Fruit fly (Drosophila melanogaster) whole organism, embryonic: Measurements from ENCODE around the gene spirit.

ENCODE experiments used
- Asciz ChIP-seq: fragments of 200-800 bp; sonication (Bioruptor generic); optimal IDR thresholded peaks from 2 replicates; lab custom pipeline; 2017; ENCODE audit warnings: missing biosample characterization, mild to moderate bottlenecking, missing genetic modification characterization, missing genetic modification reagents
- C15 ChIP-seq: fragments of 200-800 bp; sonication (Bioruptor generic); IDR thresholded peaks from 3 replicates; pipeline ENCODE4 v1.3.6; 2022; ENCODE audit warnings: missing biosample characterization, missing genetic modification characterization
- CG10209 ChIP-seq: fragments of 200-800 bp; sonication (Bioruptor generic); optimal IDR thresholded peaks from 3 replicates; lab custom pipeline; 2017; ENCODE audit warnings: missing biosample characterization, mild to moderate bottlenecking, missing genetic modification characterization, missing genetic modification reagents
- CG10565 ChIP-seq: fragments of 200-800 bp; sonication (Bioruptor generic); optimal IDR thresholded peaks from 3 replicates; lab custom pipeline; 2016; ENCODE audit warnings: missing biosample characterization, mild to moderate bottlenecking, missing genetic modification characterization
- CG10654 ChIP-seq: fragments of 200-800 bp; sonication (Bioruptor generic); optimal IDR thresholded peaks from 2 replicates; lab custom pipeline; 2016; ENCODE audit warnings: missing biosample characterization, missing genetic modification characterization
- CG11695 ChIP-seq: fragments of 200-800 bp; sonication (Bioruptor generic); IDR thresholded peaks from 3 replicates; pipeline ENCODE4 v1.3.6; 2022; ENCODE audit warnings: missing biosample characterization, missing genetic modification characterization
- CG12659 ChIP-seq: fragments of 200-800 bp; sonication (Bioruptor generic); optimal IDR thresholded peaks from 3 replicates; lab custom pipeline; 2017; ENCODE audit warnings: mild to moderate bottlenecking, missing biosample characterization, missing genetic modification reagents, missing genetic modification characterization
- CG13624 ChIP-seq: fragments of 200-800 bp; sonication (Bioruptor generic); optimal IDR thresholded peaks from 2 replicates; lab custom pipeline; 2016; ENCODE audit warnings: missing biosample characterization, missing genetic modification characterization
- CG17328 ChIP-seq: fragments of 200-800 bp; sonication (Bioruptor generic); IDR thresholded peaks from 2 replicates; pipeline ENCODE4 v1.3.6; 2022; ENCODE audit warnings: missing biosample characterization, missing genetic modification characterization
- CG17568 ChIP-seq: fragments of 200-800 bp; sonication (Bioruptor generic); optimal IDR thresholded peaks from 2 replicates; lab custom pipeline; 2018; ENCODE audit warnings: missing biosample characterization, mild to moderate bottlenecking, missing genetic modification characterization, moderate library complexity
- CG4404 ChIP-seq: fragments of 200-800 bp; sonication (Bioruptor generic); IDR thresholded peaks from 2 replicates; pipeline ENCODE4 v1.3.6; 2022; ENCODE audit warnings: missing biosample characterization, missing genetic modification characterization
- CG4707 ChIP-seq: fragments of 200-800 bp; sonication (Bioruptor generic); optimal IDR thresholded peaks from 2 replicates; lab custom pipeline; 2018; ENCODE audit warnings: missing biosample characterization, mild to moderate bottlenecking, missing genetic modification characterization, moderate library complexity
- CG6175 ChIP-seq: fragments of 200-800 bp; sonication (Bioruptor generic); IDR thresholded peaks from 3 replicates; pipeline ENCODE4 v1.3.6; 2022; ENCODE audit warnings: missing biosample characterization, missing genetic modification characterization
- CG9932 ChIP-seq: fragments of 200-800 bp; sonication (Bioruptor generic); IDR thresholded peaks from 2 replicates; pipeline ENCODE4 v1.3.6; 2022; ENCODE audit warnings: missing biosample characterization, missing genetic modification characterization
- D19A ChIP-seq: fragments of 200-800 bp; optimal IDR thresholded peaks from 3 replicates; lab custom pipeline; 2019; ENCODE audit warnings: missing biosample characterization, mild to moderate bottlenecking, missing genetic modification characterization, moderate library complexity
- Dad ChIP-seq: fragments of 200-800 bp; sonication (Bioruptor generic); optimal IDR thresholded peaks from 3 replicates; lab custom pipeline; 2016; ENCODE audit warnings: missing biosample characterization, missing genetic modification characterization
- Dbx ChIP-seq: fragments of 200-800 bp; sonication (Bioruptor generic); IDR thresholded peaks from 3 replicates; pipeline ENCODE4 v1.3.6; 2022; ENCODE audit warnings: missing biosample characterization, missing genetic modification characterization
- Dek ChIP-seq: fragments of 200-800 bp; sonication (Bioruptor generic); optimal IDR thresholded peaks from 3 replicates; lab custom pipeline; 2019; ENCODE audit warnings: missing biosample characterization, mild to moderate bottlenecking, missing genetic modification characterization, moderate library complexity
- Eip74EF ChIP-seq, 2 experiments: fragments of 200-800 bp in 1 of 2; fragments of >200 bp in 1 of 2; sonication (Bioruptor generic) in 1 of 2; optimal IDR thresholded peaks; 2 replicates each; lab custom pipeline; 2017 to 2019; ENCODE audit warnings: missing biosample characterization in 2 of 2, missing genetic modification characterization in 2 of 2, mild to moderate bottlenecking in 1 of 2, moderate library complexity in 1 of 2
- Fer3 ChIP-seq: fragments of 200-800 bp; sonication (Bioruptor generic); optimal IDR thresholded peaks from 2 replicates; lab custom pipeline; 2018; ENCODE audit warnings: missing biosample characterization, mild to moderate bottlenecking, missing genetic modification characterization, moderate library complexity
- GATAe ChIP-seq: fragments of 200-800 bp; sonication (Bioruptor generic); conservative IDR thresholded peaks from 2 replicates; pipeline ENCODE4 v1.3.6; 2022; ENCODE audit warnings: missing biosample characterization, missing genetic modification characterization
- H15 ChIP-seq: fragments of 200-800 bp; sonication (Bioruptor generic); IDR thresholded peaks from 3 replicates; pipeline ENCODE4 v1.3.6; 2022; ENCODE audit warnings: missing biosample characterization, missing genetic modification characterization
- HLH54F ChIP-seq: fragments of 200-800 bp; sonication (Bioruptor generic); optimal IDR thresholded peaks from 3 replicates; lab custom pipeline; 2016; ENCODE audit warnings: missing biosample characterization, missing genetic modification characterization
- Hand ChIP-seq: fragments of 200-800 bp; sonication (Bioruptor generic); optimal IDR thresholded peaks from 2 replicates; lab custom pipeline; 2017; ENCODE audit warnings: mild to moderate bottlenecking, missing biosample characterization, missing genetic modification reagents, missing genetic modification characterization
- Hmr ChIP-seq: fragments of 200-800 bp; sonication (Bioruptor generic); optimal IDR thresholded peaks from 3 replicates; lab custom pipeline; 2017; ENCODE audit warnings: mild to moderate bottlenecking, missing biosample characterization, missing genetic modification reagents, missing genetic modification characterization
- Hr3 ChIP-seq: fragments of 200-800 bp; sonication (Bioruptor generic); optimal IDR thresholded peaks from 3 replicates; lab custom pipeline; 2016; ENCODE audit warnings: missing biosample characterization, missing genetic modification characterization
- Hr51 ChIP-seq, 2 experiments: fragments of 200-800 bp; sonication (Bioruptor generic); optimal IDR thresholded peaks; 2 replicates in 1 of 2; 3 replicates in 1 of 2; lab custom pipeline; 2016 to 2018; ENCODE audit warnings: missing biosample characterization in 2 of 2, missing genetic modification characterization in 2 of 2, mild to moderate bottlenecking in 1 of 2, moderate library complexity in 1 of 2
- Hr78 ChIP-seq, 2 experiments: fragments of 200-800 bp in 1 of 2; fragments of >200 bp in 1 of 2; sonication (Bioruptor generic) in 1 of 2; optimal IDR thresholded peaks; 2 replicates each; lab custom pipeline; 2017 to 2019; ENCODE audit warnings: missing biosample characterization in 2 of 2, missing genetic modification characterization in 2 of 2, mild to moderate bottlenecking in 1 of 2, moderate library complexity in 1 of 2
- NC2β ChIP-seq: fragments of 200-800 bp; sonication (Bioruptor generic); optimal IDR thresholded peaks from 2 replicates; lab custom pipeline; 2016; ENCODE audit warnings: missing biosample characterization, missing genetic modification characterization
- Pdp1 ChIP-seq, 2 experiments: fragments of 200-800 bp; sonication (Bioruptor generic); optimal IDR thresholded peaks; 3 replicates each; lab custom pipeline; 2016; ENCODE audit warnings: missing biosample characterization in 2 of 2, missing genetic modification characterization in 2 of 2, mild to moderate bottlenecking in 1 of 2, moderate library complexity in 1 of 2
- Trl ChIP-seq, 3 experiments: fragments of >200 bp in 2 of 3; fragments of 200-800 bp in 1 of 3; sonication (Bioruptor generic) in 1 of 3; optimal IDR thresholded peaks; 2 replicates in 1 of 3; 3 replicates in 2 of 3; lab custom pipeline; 2016 to 2017; ENCODE audit warnings: missing biosample characterization in 1 of 3, missing genetic modification characterization in 1 of 3
- bigmax ChIP-seq: fragments of 200-800 bp; sonication (Bioruptor generic); optimal IDR thresholded peaks from 2 replicates; lab custom pipeline; 2018; ENCODE audit warnings: missing biosample characterization, mild to moderate bottlenecking, missing genetic modification characterization
- cg ChIP-seq: fragments of 200-800 bp; sonication (Bioruptor generic); optimal IDR thresholded peaks from 3 replicates; lab custom pipeline; 2019; ENCODE audit warnings: missing biosample characterization, mild to moderate bottlenecking, missing genetic modification characterization, moderate library complexity
- chif ChIP-seq, 2 experiments: fragments of 200-800 bp; sonication (Bioruptor generic); optimal IDR thresholded peaks; 3 replicates each; lab custom pipeline; 2016; ENCODE audit warnings: missing biosample characterization in 2 of 2, missing genetic modification characterization in 2 of 2
- crc ChIP-seq: fragments of 200-800 bp; sonication (Bioruptor generic); optimal IDR thresholded peaks from 2 replicates; lab custom pipeline; 2016; ENCODE audit warnings: missing biosample characterization, missing genetic modification characterization
- hkb ChIP-seq, 2 experiments: fragments of 200-800 bp in 1 of 2; fragments of >200 bp in 1 of 2; sonication (Bioruptor generic) in 1 of 2; IDR thresholded peaks in 1 of 2; optimal IDR thresholded peaks in 1 of 2; 2 replicates each; pipeline versions ENCODE4 v1.3.6 to Lab custom; 2017 to 2022; ENCODE audit warnings: missing biosample characterization in 1 of 2, missing genetic modification characterization in 1 of 2
- lov ChIP-seq, 2 experiments: fragments of 200-800 bp in 1 of 2; fragments of >200 bp in 1 of 2; sonication (Bioruptor generic) in 1 of 2; IDR thresholded peaks in 1 of 2; optimal IDR thresholded peaks in 1 of 2; 2 replicates in 1 of 2; 3 replicates in 1 of 2; pipeline versions ENCODE4 v1.3.6 to Lab custom; 2017 to 2022; ENCODE audit warnings: missing biosample characterization in 1 of 2, missing genetic modification characterization in 1 of 2
- maf-S ChIP-seq: fragments of 200-800 bp; sonication (Bioruptor generic); optimal IDR thresholded peaks from 2 replicates; lab custom pipeline; 2016; ENCODE audit warnings: missing biosample characterization, missing genetic modification characterization
- nerfin-1 ChIP-seq: fragments of 200-800 bp; sonication (Bioruptor generic); optimal IDR thresholded peaks from 3 replicates; lab custom pipeline; 2019; ENCODE audit warnings: missing biosample characterization, mild to moderate bottlenecking, missing genetic modification characterization, moderate library complexity
- pfk ChIP-seq: fragments of 200-800 bp; sonication (Bioruptor generic); optimal IDR thresholded peaks from 2 replicates; lab custom pipeline; 2018; ENCODE audit warnings: missing biosample characterization, mild to moderate bottlenecking, missing genetic modification characterization, moderate library complexity
- pho ChIP-seq: fragments of 200-800 bp; sonication (Bioruptor generic); optimal IDR thresholded peaks from 2 replicates; lab custom pipeline; 2016; ENCODE audit warnings: missing biosample characterization, missing genetic modification characterization
- pros ChIP-seq: fragments of 200-800 bp; sonication (Bioruptor generic); optimal IDR thresholded peaks from 3 replicates; lab custom pipeline; 2019; ENCODE audit warnings: missing biosample characterization, mild to moderate bottlenecking, missing genetic modification characterization, moderate library complexity
- psq ChIP-seq: fragments of 200-800 bp; sonication (Bioruptor generic); optimal IDR thresholded peaks from 2 replicates; lab custom pipeline; 2017; ENCODE audit warnings: missing biosample characterization, missing genetic modification characterization
- slp2 ChIP-seq: fragments of 200-800 bp; sonication (Bioruptor generic); optimal IDR thresholded peaks from 2 replicates; lab custom pipeline; 2016; ENCODE audit warnings: missing biosample characterization, missing genetic modification characterization
- stwl ChIP-seq: fragments of 200-800 bp; sonication (Bioruptor generic); optimal IDR thresholded peaks from 3 replicates; lab custom pipeline; 2018; ENCODE audit warnings: missing biosample characterization, mild to moderate bottlenecking, missing genetic modification characterization, moderate library complexity
- tio ChIP-seq: fragments of 200-800 bp; sonication (Bioruptor generic); optimal IDR thresholded peaks from 2 replicates; lab custom pipeline; 2017; ENCODE audit warnings: missing biosample characterization, missing genetic modification characterization, inconsistent platforms
- vfl ChIP-seq: fragments of 200-800 bp; sonication (Bioruptor generic); optimal IDR thresholded peaks from 2 replicates; lab custom pipeline; 2016; ENCODE audit warnings: missing biosample characterization, missing genetic modification characterization
- wdn ChIP-seq: fragments of 200-800 bp; sonication (Bioruptor generic); IDR thresholded peaks from 2 replicates; pipeline ENCODE4 v1.3.6; 2022; ENCODE audit warnings: missing biosample characterization, missing genetic modification characterization

The spirit gene

dm6 chrX:8541985-8542384 is 31.4 kb downstream of the spirit start (continued):
- peak; percentile 1 to 29 for TF ChIP-seq Pdp1 (GFP tag; optimal IDR thresholded peaks at IDR 0.05; lab: Kevin White, UChicago)
- TF ChIP-seq GATAe (GFP tag; lab: Robert Waterston, UW), result no peak; the same call in 1 of the 2 replicates
- peak; percentile 64 for TF ChIP-seq CG17568
- TF ChIP-seq Hand, result peak; percentile 64
- no peak for TF ChIP-seq pho
- no peak for TF ChIP-seq psq (GFP tag; lab: Kevin White, UChicago)
- TF ChIP-seq Hr78 (GFP tag; optimal IDR thresholded peaks at IDR 0.05; lab: Kevin White, UChicago), result no peak
- TF ChIP-seq Dek, result peak; percentile 62
- TF ChIP-seq Dbx, result 0 out of 3 replicates have a peak, but pooled peaks have one; percentile 24
- TF ChIP-seq bigmax (GFP tag; lab: Kevin White, UChicago), result no peak
- peak; percentile 18 for TF ChIP-seq CG13624 (GFP tag; lab: Kevin White, UChicago)
- no peak for TF ChIP-seq lov (optimal IDR thresholded peaks at IDR 0.05; lab: Kevin White, UChicago)
- no peak for TF ChIP-seq lov (GFP tag; IDR thresholded peaks at IDR 0.05; lab: Robert Waterston, UW)
- peak; percentile 14 for TF ChIP-seq nerfin-1 (tag; lab: Kevin White, UChicago)
- TF ChIP-seq C15 (GFP tag; lab: Robert Waterston, UW), result no peak
- no peak for TF ChIP-seq CG9932
- peak; percentile 54 for TF ChIP-seq CG12659
- 0 out of 2 replicates have a peak, but pooled peaks have one; percentile 9 for TF ChIP-seq CG4404 (GFP tag; lab: Robert Waterston, UW)
- TF ChIP-seq CG10654 (GFP tag; lab: Kevin White, UChicago), result no peak
- TF ChIP-seq NC2β, result no peak
- no peak for TF ChIP-seq crc (GFP tag; lab: Kevin White, UChicago)
- no peak for TF ChIP-seq slp2 (GFP tag; lab: Kevin White, UChicago)
- peak in 1 of 2 experiments; percentile 1 for TF ChIP-seq Eip74EF (GFP tag; optimal IDR thresholded peaks at IDR 0.05; lab: Kevin White, UChicago)
- no peak for TF ChIP-seq cg (GFP tag; lab: Kevin White, UChicago)
- peak in 1 of 2 experiments; percentile 71 for TF ChIP-seq Hr51 (GFP tag; optimal IDR thresholded peaks at IDR 0.05; lab: Kevin White, UChicago)
- TF ChIP-seq wdn, result peak; percentile 53; the same call in 1 of the 2 replicates
- TF ChIP-seq vfl (GFP tag; lab: Kevin White, UChicago), result no peak
- TF ChIP-seq CG4707 (GFP tag; lab: Kevin White, UChicago), result no peak
- no peak for TF ChIP-seq pfk (GFP tag; lab: Kevin White, UChicago)
- TF ChIP-seq HLH54F, result no peak
- no peak for TF ChIP-seq CG6175 (GFP tag; lab: Robert Waterston, UW)
- TF ChIP-seq Hr3 (GFP tag; lab: Kevin White, UChicago), result peak; percentile 27
- TF ChIP-seq CG17328 (GFP tag; lab: Robert Waterston, UW), result peak; percentile 29; the same call in 1 of the 2 replicates
- no peak for TF ChIP-seq hkb (optimal IDR thresholded peaks at IDR 0.05; lab: Kevin White, UChicago)
- peak; percentile 74 for TF ChIP-seq hkb (GFP tag; IDR thresholded peaks at IDR 0.05; lab: Robert Waterston, UW)
- TF ChIP-seq chif (GFP tag; optimal IDR thresholded peaks at IDR 0.05; lab: Kevin White, UChicago), result no peak
- peak; percentile 71 for TF ChIP-seq Fer3 (tag; lab: Kevin White, UChicago)
- TF ChIP-seq stwl (tag; lab: Kevin White, UChicago), result no peak
- no peak for TF ChIP-seq maf-S
- no peak for TF ChIP-seq CG10565
- TF ChIP-seq pros (GFP tag; lab: Kevin White, UChicago), result no peak
- TF ChIP-seq Hmr (GFP tag; lab: Kevin White, UChicago), result peak; percentile 82
- no peak for TF ChIP-seq Trl (optimal IDR thresholded peaks at IDR 0.05; lab: Kevin White, UChicago)
- no peak for TF ChIP-seq Trl (GFP tag; optimal IDR thresholded peaks at IDR 0.05; lab: Kevin White, UChicago)
- 0 out of 3 replicates have a peak, but pooled peaks have one; percentile 27 for TF ChIP-seq H15 (GFP tag; lab: Robert Waterston, UW)
- peak; percentile 48 for TF ChIP-seq Asciz (GFP tag; lab: Kevin White, UChicago)
- peak; percentile 24 for TF ChIP-seq tio (GFP tag; lab: Kevin White, UChicago)
- no peak for TF ChIP-seq Dad
- peak; percentile 48; the same call in 1 of the 3 replicates for TF ChIP-seq CG11695
- TF ChIP-seq CG10209 (GFP tag; lab: Kevin White, UChicago), result peak; percentile 50
- peak; percentile 57 for TF ChIP-seq D19A (tag; lab: Kevin White, UChicago)
